Fruit fly (Drosophila melanogaster) Kc167 (cell line): ENCODE data around the gene Ptp10D.

Experiments
- h ChIP-seq: fragments of >200 bp; optimal IDR thresholded peaks from 3 replicates; lab custom pipeline; 2018; ENCODE audit warnings: missing external identifiers
- psq ChIP-seq: fragments of >200 bp; optimal IDR thresholded peaks from 2 replicates; lab custom pipeline; 2017; ENCODE audit warnings: missing external identifiers

DNA sequence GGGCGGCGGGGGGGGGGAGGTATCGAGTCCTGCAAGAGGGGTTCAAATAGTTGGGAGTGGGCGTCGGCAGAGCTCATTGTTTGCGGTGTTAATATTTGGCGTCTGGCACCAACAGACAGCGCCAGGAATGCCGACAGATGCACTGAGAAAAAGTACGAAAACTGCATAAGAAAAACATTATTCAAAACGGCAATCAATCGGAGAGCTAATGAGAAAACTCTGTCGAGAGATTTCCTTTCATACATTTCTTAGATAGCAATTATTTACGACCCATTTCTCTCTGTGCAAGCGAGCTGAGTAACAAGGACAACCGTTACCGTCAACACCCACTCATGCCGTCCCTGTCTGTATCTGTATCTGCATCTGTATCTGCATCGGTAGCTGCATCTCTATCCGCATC is 42.2 kb downstream of the Ptp10D start:
- TF ChIP-seq h (lab: Kevin White, UChicago) (no peak), psq (lab: Kevin White, UChicago) (no peak)
